Worm (Caenorhabditis elegans): Measurements from ENCODE around the gene B0024.13.

DNA sequence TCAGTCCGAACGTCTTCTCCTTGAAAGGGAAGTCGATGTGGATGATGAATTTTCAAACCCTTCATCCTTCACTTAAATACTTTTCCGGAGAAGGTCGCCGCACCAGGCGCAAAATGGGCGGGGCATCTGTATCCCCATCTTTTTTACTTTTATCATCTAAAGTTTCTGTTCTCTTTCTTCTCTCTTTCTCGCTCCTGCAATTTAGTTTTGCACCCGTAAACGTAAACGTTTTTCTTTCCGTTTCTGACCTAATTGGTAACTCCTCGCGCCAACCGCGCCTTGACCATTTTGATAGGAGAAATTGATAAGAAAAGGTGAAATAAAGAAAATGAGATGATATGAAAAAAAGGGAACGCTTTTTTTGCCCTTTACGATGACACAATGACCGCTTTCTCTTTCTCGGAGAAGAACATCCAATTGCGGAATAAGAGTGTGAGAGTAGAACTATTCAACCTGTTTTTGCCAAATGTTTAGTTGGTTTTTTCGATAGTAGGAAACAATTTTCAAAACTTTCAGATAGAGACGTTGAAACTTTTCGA, 27.6 kb upstream of the B0024.13 start, which contains the start of gene col-149:
- no peak for TF ChIP-seq lin-13 (GFP tag; optimal IDR thresholded peaks at IDR 0.05)
- TF ChIP-seq jun-1 (tag; optimal IDR thresholded peaks at IDR 0.05), result no peak
- TF ChIP-seq nhr-237 (tag; optimal IDR thresholded peaks at IDR 0.05), result no peak
- TF ChIP-seq nhr-19 (GFP tag; conservative IDR thresholded peaks at IDR 0.05), result no peak
- no peak for TF ChIP-seq nhr-28 (tag; optimal IDR thresholded peaks at IDR 0.05)
- no peak for TF ChIP-seq dpl-1 (GFP tag; optimal IDR thresholded peaks at IDR 0.05)
- no peak for TF ChIP-seq efl-3 (GFP tag; optimal IDR thresholded peaks at IDR 0.05)
- no peak for TF ChIP-seq snpc-4 (tag; optimal IDR thresholded peaks at IDR 0.05)
